Worm (Caenorhabditis elegans): ENCODE results near the gene C35A11.2.

ce11 chrV:5432499-5432898 is 46.4 kb downstream of the C35A11.2 start, which contains the start of gene F08F3.8:
- TF ChIP-seq nhr-76 (tag; optimal IDR thresholded peaks at IDR 0.05), result no peak
- TF ChIP-seq nhr-237 (tag; optimal IDR thresholded peaks at IDR 0.05), result no peak
- TF ChIP-seq sptf-1 (tag; optimal IDR thresholded peaks at IDR 0.05), result no peak
- TF ChIP-seq lsy-2 (tag; optimal IDR thresholded peaks at IDR 0.05), result no peak
- no peak for TF ChIP-seq nhr-2 (tag; optimal IDR thresholded peaks at IDR 0.05)
- TF ChIP-seq snpc-4 (tag; optimal IDR thresholded peaks at IDR 0.05), result no peak
- no peak for TF ChIP-seq nhr-28 (tag; optimal IDR thresholded peaks at IDR 0.05)
- TF ChIP-seq pha-4 (tag; optimal IDR thresholded peaks at IDR 0.05), result no peak
- no peak for TF ChIP-seq flh-1 (GFP tag; optimal IDR thresholded peaks at IDR 0.05)
